Fruit fly (Drosophila melanogaster) whole organism, adult: ENCODE results near the gene CG9628.

ENCODE experiments used
- CG11617 ChIP-seq: fragments of 200-800 bp; sonication (Bioruptor generic); optimal IDR thresholded peaks from 2 replicates; lab custom pipeline; 2017; ENCODE audit warnings: mild to moderate bottlenecking, missing biosample characterization, missing genetic modification reagents, missing genetic modification characterization
- CG12768 ChIP-seq: fragments of 200-800 bp; sonication (Bioruptor generic); optimal IDR thresholded peaks from 2 replicates; lab custom pipeline; 2017; ENCODE audit warnings: missing biosample characterization, missing genetic modification characterization, mild to moderate bottlenecking, moderate library complexity, missing genetic modification reagents
- CG14711 ChIP-seq: fragments of 200-800 bp; sonication (Bioruptor generic); optimal IDR thresholded peaks from 2 replicates; lab custom pipeline; 2018; ENCODE audit warnings: missing biosample characterization, mild to moderate bottlenecking, missing genetic modification characterization, moderate library complexity
- CG1620 ChIP-seq: fragments of 200-800 bp; sonication (Bioruptor generic); optimal IDR thresholded peaks from 2 replicates; lab custom pipeline; 2016; ENCODE audit warnings: missing biosample characterization, missing genetic modification characterization
- CG33017 ChIP-seq: fragments of 200-800 bp; sonication (Bioruptor generic); optimal IDR thresholded peaks from 2 replicates; lab custom pipeline; 2018; ENCODE audit warnings: missing biosample characterization, mild to moderate bottlenecking, missing genetic modification characterization, moderate library complexity
- CG5204 ChIP-seq: fragments of 200-800 bp; sonication (Bioruptor generic); optimal IDR thresholded peaks from 2 replicates; lab custom pipeline; 2016; ENCODE audit warnings: missing biosample characterization, missing genetic modification characterization
- CG7045 ChIP-seq: fragments of 200-800 bp; sonication (Bioruptor generic); optimal IDR thresholded peaks from 2 replicates; lab custom pipeline; 2017; ENCODE audit warnings: missing biosample characterization, mild to moderate bottlenecking, missing genetic modification characterization
- CG7101 ChIP-seq: fragments of 200-800 bp; sonication (Bioruptor generic); optimal IDR thresholded peaks from 2 replicates; lab custom pipeline; 2018; ENCODE audit warnings: missing biosample characterization, mild to moderate bottlenecking, missing genetic modification characterization, moderate library complexity
- Clk ChIP-seq: fragments of 200-800 bp; sonication (Bioruptor generic); optimal IDR thresholded peaks from 2 replicates; lab custom pipeline; 2017; ENCODE audit warnings: missing biosample characterization, missing genetic modification characterization
- Crg-1 ChIP-seq: fragments of 200-800 bp; sonication (Bioruptor generic); optimal IDR thresholded peaks from 2 replicates; lab custom pipeline; 2016; ENCODE audit warnings: missing biosample characterization, missing genetic modification characterization
- Hr96 ChIP-seq: fragments of 200-800 bp; sonication (Bioruptor generic); optimal IDR thresholded peaks from 2 replicates; lab custom pipeline; 2016; ENCODE audit warnings: missing biosample characterization, missing genetic modification characterization
- Mnt ChIP-seq: fragments of 200-800 bp; sonication (Bioruptor generic); optimal IDR thresholded peaks from 2 replicates; lab custom pipeline; 2016; ENCODE audit warnings: missing biosample characterization, mild to moderate bottlenecking, missing genetic modification characterization
- bab1 ChIP-seq: fragments of 200-800 bp; sonication (Bioruptor generic); optimal IDR thresholded peaks from 3 replicates; lab custom pipeline; 2019; ENCODE audit warnings: missing biosample characterization, mild to moderate bottlenecking, missing genetic modification characterization, moderate library complexity
- cic ChIP-seq: fragments of 200-800 bp; sonication (Bioruptor generic); optimal IDR thresholded peaks from 2 replicates; lab custom pipeline; 2017; ENCODE audit warnings: missing biosample characterization, mild to moderate bottlenecking, missing genetic modification characterization, moderate library complexity
- cnc ChIP-seq, 2 experiments: fragments of >200 bp; optimal IDR thresholded peaks; 2 replicates each; lab custom pipeline; 2017
- kay ChIP-seq: fragments of 200-800 bp; sonication (Bioruptor generic); peaks from one replicate; lab custom pipeline; 2016; ENCODE audit warnings: missing biosample characterization, missing genetic modification characterization, borderline replicate concordance
- ovo ChIP-seq: fragments of 200-800 bp; sonication (Bioruptor generic); optimal IDR thresholded peaks from 2 replicates; lab custom pipeline; 2016; ENCODE audit warnings: missing biosample characterization, missing genetic modification characterization
- pad ChIP-seq: fragments of 200-800 bp; sonication (Bioruptor generic); optimal IDR thresholded peaks from 3 replicates; lab custom pipeline; 2017; ENCODE audit warnings: missing biosample characterization, missing genetic modification characterization, mild to moderate bottlenecking, moderate library complexity, missing genetic modification reagents
- tj ChIP-seq: fragments of 200-800 bp; sonication (Bioruptor generic); optimal IDR thresholded peaks from 3 replicates; lab custom pipeline; 2017; ENCODE audit warnings: missing biosample characterization, mild to moderate bottlenecking, missing genetic modification characterization, moderate library complexity
- toe ChIP-seq: fragments of 200-800 bp; sonication (Bioruptor generic); optimal IDR thresholded peaks from 2 replicates; lab custom pipeline; 2016; ENCODE audit warnings: missing biosample characterization, missing genetic modification characterization

Gene CG9628

DNA sequence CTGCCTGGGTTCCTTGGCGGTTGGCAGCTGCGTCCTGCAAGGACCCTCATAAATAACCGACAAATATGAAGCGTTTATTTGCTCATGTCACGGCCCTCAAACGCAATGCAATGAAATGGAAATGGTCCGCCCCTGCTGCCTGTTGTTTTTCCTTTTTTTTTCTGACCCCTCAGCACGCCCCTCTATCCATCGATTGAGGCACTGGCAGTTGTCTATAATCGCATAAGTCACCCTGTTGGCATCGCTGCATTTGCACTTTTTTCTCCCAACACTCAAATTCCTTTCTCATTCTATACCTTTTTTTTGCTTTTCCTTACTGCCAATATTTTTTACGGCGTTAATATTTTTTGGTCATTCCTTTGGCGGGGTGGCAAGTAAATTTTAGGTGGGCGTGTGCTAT is 30.4 kb upstream of the CG9628 start:
- TF ChIP-seq pad (GFP tag; lab: Kevin White, UChicago) (no peak), ovo (GFP tag; lab: Kevin White, UChicago) (no peak), CG7101 (tag; lab: Kevin White, UChicago) (no peak), kay (GFP tag; lab: Kevin White, UChicago) (no peak), cic (GFP tag; lab: Kevin White, UChicago) (no peak), CG33017 (tag; lab: Kevin White, UChicago) (no peak), Mnt (GFP tag; lab: Kevin White, UChicago) (no peak), CG5204 (GFP tag; lab: Kevin White, UChicago) (no peak), CG11617 (GFP tag; lab: Kevin White, UChicago) (no peak), Hr96 (GFP tag; lab: Kevin White, UChicago) (no peak), bab1 (GFP tag; lab: Kevin White, UChicago) (no peak), Clk (GFP tag; lab: Kevin White, UChicago) (no peak), Crg-1 (GFP tag; lab: Kevin White, UChicago) (no peak), CG14711 (tag; lab: Kevin White, UChicago) (no peak), CG1620 (GFP tag; lab: Kevin White, UChicago) (no peak), cnc (optimal IDR thresholded peaks at IDR 0.05; lab: Kevin White, UChicago) (no peak)

DNA sequence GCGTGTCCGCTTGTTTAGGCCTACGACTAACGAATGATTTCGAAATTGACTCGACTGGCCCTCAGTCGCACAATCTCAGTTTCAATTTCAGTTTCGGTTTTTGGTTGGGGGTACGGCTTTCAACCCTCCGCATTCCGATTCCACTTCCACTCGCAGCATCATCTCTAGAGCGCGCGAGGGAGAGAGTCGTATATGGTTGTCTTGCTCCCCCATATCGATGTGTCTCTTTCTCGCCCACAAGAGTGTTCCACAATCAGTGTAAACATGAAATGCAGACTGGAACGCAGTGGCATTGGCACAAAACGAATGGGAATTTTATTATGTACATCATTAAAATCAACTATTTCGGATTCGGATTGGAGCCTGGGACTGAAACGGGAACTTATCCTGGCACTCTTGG is 23.1 kb upstream of the CG9628 start, which contains the start of gene HGTX:
HGTX (minus strand) TSS at position 38 of the 400 bp plus-strand sequence.
- TF ChIP-seq CG11617 (GFP tag; lab: Kevin White, UChicago) (no peak), pad (GFP tag; lab: Kevin White, UChicago) (peak; percentile 65)

DNA sequence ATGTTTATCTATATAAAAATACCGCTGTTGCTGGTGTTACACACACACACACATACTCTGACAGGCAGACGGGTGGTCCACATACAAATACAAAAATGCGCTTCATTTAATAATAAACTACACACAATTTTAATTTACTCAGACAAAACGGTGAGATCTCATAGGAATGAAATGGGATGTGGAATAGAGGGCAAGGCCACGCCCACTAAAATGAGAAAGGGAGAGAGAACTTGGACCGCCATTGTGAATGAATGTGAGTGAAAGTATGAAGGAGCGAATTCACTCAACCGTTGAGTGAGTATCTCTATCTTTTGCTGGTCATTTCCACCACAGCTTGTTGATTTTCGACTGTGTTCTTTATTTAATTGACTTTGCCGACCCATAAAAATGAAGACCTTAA is 22.0 kb upstream of the CG9628 start:
- no peak for TF ChIP-seq tj
- no peak for TF ChIP-seq CG12768 (GFP tag; lab: Kevin White, UChicago)

DNA sequence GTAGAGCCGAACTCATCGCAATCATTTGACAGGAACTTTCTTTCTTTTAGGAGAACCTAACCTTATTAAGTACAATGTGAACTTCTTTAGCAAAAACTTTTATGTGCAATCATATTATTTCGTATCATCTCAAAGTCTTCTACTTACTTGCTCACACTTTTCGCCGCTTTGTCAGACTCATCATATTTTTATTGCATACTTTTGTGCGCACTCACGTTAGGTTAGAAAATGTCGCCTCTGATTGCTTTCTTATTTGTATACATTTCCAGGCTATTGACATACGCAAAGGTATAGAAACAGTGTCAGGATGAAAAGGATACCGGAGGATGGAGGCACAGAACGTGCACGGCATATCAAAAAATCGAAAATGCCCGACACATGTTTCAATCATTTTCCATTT is 19.4 kb upstream of the CG9628 start:
- TF ChIP-seq CG1620 (GFP tag; lab: Kevin White, UChicago): no peak
- peak; percentile 61 for TF ChIP-seq kay (GFP tag; lab: Kevin White, UChicago)

DNA sequence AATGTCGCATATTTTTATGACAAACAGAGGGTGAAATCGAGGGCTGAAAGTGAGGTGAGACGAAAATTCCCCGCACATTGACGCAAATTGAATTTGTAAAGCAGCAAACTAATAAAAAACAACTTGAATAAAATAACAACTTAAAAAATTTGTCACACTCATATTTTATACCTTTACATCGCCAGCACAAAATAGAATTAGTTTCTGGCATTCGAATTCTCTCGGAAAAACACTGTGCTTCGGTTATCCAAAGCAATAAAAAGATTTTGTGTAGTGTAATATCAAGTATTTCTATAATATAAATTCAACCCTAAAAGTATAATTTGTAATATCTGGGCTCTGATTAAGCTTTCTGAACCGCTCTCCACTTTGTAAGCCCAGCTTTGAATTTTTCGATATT is 17.3 kb upstream of the CG9628 start:
- no peak for TF ChIP-seq CG1620 (GFP tag; lab: Kevin White, UChicago)
- TF ChIP-seq bab1 (GFP tag; lab: Kevin White, UChicago): peak; percentile 59

DNA sequence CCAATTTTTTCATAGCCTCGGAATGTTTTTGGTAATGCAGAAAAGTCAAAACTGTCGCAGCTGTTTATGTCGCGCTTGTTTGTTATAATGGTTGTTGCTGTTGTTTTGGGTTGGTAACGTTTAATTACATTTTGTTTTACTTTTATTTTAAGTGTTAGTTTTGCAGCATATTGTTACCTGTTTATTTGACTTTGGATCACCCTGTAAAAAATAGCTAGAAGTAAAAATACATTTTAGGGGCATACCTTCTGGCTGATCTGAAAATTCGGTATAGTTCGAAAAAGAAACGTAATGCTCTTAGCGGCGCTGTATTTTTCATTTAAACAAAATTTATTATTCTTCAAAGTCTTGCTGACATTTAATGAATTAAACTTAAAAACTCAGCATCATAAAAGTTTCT is 15.0 kb upstream of the CG9628 start:
- TF ChIP-seq toe (GFP tag; lab: Kevin White, UChicago) (peak; percentile 12), bab1 (GFP tag; lab: Kevin White, UChicago) (peak; percentile 44), tj (no peak)

DNA sequence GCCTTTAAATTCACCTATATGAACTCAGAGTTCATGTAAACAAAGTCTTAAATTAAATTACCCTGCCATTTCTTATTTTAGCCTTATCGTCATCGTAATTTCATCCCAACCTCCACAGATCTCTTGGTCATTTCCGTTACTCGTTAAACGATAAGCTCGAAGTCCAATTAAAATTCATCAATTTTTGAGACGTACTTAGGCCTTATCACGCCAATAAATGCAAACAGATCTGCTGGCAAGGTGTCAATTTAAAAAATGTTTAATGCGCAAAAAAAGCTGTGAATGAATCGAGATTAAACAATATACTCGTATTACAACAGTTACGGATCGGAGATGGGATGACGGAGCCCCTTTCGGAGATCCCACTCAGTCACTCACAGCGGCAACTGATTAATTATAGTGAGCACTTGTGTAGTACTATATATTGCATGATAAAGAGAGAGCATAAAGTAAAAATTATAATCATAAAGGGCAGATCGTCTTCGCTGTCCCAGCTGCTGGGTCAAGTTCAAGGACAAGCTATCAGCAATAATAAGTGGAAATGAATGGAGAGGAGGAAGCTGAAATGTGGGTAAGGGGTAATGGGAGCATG is 13.4 kb upstream of the CG9628 start:
- no peak for TF ChIP-seq ovo (GFP tag; lab: Kevin White, UChicago)
- no peak for TF ChIP-seq pad (GFP tag; lab: Kevin White, UChicago)
- peak; percentile 10 for TF ChIP-seq tj
- TF ChIP-seq CG14711 (tag; lab: Kevin White, UChicago): no peak
- no peak for TF ChIP-seq CG1620 (GFP tag; lab: Kevin White, UChicago)
- no peak for TF ChIP-seq CG11617 (GFP tag; lab: Kevin White, UChicago)
- TF ChIP-seq kay (GFP tag; lab: Kevin White, UChicago): no peak
- TF ChIP-seq toe (GFP tag; lab: Kevin White, UChicago): no peak
- TF ChIP-seq cic (GFP tag; lab: Kevin White, UChicago): peak; percentile 86
- no peak for TF ChIP-seq Hr96 (GFP tag; lab: Kevin White, UChicago)
- TF ChIP-seq CG7045 (GFP tag; lab: Kevin White, UChicago): no peak
- TF ChIP-seq CG5204 (GFP tag; lab: Kevin White, UChicago): no peak

DNA sequence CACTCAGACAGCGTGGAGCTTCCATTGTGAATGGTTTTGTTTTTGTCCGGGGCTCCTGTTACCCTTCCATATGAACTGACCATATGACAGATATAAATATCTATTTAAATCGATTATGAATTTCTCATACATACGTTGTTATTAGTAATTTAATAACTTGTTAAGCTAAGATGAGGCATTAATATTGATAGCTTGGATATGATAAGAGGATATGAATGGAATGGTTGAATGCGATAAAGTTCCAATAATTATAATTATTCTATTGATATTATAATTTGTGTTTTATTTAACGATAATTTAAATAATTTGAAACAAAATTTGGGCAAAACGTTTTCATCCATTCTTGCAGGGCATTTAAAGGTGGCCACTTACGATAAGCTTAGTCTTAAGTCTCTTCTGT is 12.1 kb upstream of the CG9628 start:
- no peak for TF ChIP-seq Mnt (GFP tag; lab: Kevin White, UChicago)
- no peak for TF ChIP-seq tj
- TF ChIP-seq Hr96 (GFP tag; lab: Kevin White, UChicago): no peak
- no peak for TF ChIP-seq CG5204 (GFP tag; lab: Kevin White, UChicago)
- TF ChIP-seq CG12768 (GFP tag; lab: Kevin White, UChicago): no peak
- TF ChIP-seq Clk (GFP tag; lab: Kevin White, UChicago): no peak
- no peak for TF ChIP-seq Crg-1 (GFP tag; lab: Kevin White, UChicago)
- no peak for TF ChIP-seq CG7045 (GFP tag; lab: Kevin White, UChicago)
- no peak for TF ChIP-seq CG11617 (GFP tag; lab: Kevin White, UChicago)
- no peak for TF ChIP-seq cnc (optimal IDR thresholded peaks at IDR 0.05; lab: Kevin White, UChicago)
- TF ChIP-seq pad (GFP tag; lab: Kevin White, UChicago): no peak
